Fruit fly (Drosophila melanogaster) whole organism, larva: ENCODE data around the gene CG31206.
"Not testable (repeated sequence)": the region's sequence is repeated elsewhere in the genome, so short reads cannot be mapped to it uniquely, and the experiment has no call there.

ENCODE experiments used
- noc ChIP-seq: fragments of 200-800 bp; sonication (Bioruptor generic); optimal IDR thresholded peaks from 3 replicates; lab custom pipeline; 2019; ENCODE audit warnings: missing biosample characterization, mild to moderate bottlenecking, missing genetic modification characterization, moderate library complexity

The CG31206 gene

DNA sequence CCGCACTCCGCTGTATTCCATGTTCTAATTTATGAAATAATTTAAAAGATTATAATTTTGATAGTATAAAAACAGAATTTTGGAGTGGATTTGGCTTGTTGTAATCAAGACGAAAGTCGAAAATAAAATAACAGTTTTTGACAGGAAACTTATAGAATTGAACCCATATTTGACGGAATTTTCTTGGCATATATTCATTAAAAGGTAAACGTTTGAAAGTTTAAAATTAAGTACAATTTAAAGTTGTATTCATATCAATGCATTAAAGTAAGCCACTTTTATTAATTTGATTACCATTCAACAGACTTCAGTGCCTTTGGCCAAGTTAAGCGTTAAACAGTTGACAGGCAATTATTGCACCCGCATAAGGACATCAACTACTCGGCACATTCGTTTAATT is at the start of gene CG31206:
Gene CG31206, minus strand, starts transcription at position 101 of the 400 bp plus-strand sequence.
- no peak for TF ChIP-seq noc (tag; lab: Kevin White, UChicago)

DNA sequence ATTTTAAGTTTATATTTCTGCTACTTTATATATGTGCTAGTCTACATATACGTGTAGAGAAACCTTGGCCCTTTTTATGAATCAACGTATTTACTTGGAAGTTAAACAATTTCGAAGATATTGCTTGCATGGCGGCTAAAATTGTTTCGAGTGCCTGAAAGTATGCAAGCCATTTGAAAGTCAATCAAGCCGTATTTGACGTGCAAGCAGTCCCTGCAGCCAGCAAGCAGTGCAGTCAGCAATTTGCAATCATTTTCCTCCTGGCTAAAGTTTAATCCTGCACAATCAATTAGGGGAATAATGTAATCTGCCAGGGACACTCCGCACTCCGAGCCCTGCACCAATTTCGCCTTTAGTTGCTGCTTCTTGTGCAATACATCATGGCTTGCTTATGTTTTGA is 46.9 kb upstream of the CG31206 start:
- no peak for TF ChIP-seq noc (tag; lab: Kevin White, UChicago)

DNA sequence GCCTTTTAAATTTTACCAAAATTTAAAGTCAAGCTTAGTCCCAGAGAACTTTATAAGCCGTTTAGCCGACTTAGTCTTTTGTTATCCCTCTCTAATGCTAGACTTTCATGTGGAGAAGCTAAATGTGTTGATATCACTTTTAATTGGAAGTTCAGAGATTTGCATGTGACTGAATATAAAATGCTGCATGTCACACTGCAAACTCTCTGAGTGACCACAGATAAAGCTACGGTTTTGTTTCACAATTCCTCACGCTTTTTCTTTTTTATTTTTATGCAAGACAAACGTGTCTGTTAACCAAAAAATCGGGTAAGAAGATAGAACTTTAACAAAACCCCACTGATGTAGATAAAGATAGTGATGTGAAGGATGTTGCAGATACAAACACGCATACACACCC is 16.6 kb upstream of the CG31206 start:
- TF ChIP-seq noc (tag; lab: Kevin White, UChicago) = no peak

DNA sequence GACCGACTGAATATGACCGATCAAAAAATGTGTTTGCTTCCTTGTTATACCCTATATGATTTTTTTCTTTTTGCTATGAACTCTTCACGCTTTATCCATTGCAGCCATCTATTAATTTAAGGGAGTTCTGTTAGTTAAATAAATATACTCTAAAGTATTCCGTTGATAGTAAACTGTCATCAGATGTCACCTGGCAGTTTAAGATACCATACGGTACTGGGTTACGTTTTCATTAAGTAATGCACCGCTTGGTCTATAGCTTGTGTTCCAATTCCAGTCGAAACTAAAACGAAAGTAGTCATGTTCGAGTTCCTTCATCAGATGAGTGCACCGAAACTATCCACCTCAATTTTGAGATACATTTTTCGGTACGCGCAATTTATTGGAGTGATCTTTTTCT is 13.0 kb upstream of the CG31206 start, which contains the start of gene Gr92a:
Gene Gr92a, plus strand, starts transcription at position 301 of the 400 bp plus-strand sequence.
- no peak for TF ChIP-seq noc (tag; lab: Kevin White, UChicago)

DNA sequence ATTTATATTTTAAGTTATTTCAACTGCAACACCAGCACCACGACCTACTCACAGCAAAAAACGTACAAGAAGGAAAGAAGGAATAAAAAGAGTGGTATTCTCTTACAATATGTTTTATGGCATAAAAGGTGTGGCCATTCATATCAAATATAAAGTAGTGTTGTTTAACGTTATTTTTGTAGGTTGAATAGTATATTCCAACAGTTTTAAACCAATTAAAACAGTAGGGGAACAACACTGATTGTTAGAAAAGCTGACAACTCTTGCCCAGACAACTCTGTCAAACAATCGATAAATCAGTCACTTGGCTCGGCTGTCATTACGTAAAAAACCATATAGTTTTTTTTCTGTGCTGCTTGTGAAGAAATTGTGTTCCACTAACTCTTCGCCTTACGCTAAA is 6.8 kb upstream of the CG31206 start, which contains the start of gene CG10887:
Gene CG10887, plus strand, starts transcription at position 301 of the 400 bp plus-strand sequence.
- not testable (repeated sequence) for TF ChIP-seq noc (tag; lab: Kevin White, UChicago)

DNA sequence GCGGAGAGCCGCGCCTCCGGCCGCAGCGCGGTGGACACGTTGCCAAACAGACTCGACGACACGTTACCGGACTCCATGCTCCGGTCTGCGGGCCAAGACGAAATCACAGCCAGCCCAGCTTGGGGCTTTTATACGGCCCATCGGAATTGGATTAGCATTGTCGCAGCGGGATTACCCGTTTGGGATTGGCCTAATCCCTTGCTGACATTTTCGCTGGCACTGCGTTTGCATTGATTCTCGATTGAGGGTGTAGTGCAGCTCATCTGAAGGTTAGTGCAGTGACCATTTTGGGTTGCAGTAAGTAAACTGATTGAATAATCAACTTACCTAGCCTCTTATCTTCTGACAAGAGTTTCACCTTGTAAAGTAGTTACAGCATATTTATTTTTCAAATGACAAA is 25.4 kb downstream of the CG31206 start, which contains the start of gene Rh3:
Gene Rh3, minus strand, starts transcription at position 101 of the 400 bp plus-strand sequence.
- TF ChIP-seq noc (tag; lab: Kevin White, UChicago) = no peak

DNA sequence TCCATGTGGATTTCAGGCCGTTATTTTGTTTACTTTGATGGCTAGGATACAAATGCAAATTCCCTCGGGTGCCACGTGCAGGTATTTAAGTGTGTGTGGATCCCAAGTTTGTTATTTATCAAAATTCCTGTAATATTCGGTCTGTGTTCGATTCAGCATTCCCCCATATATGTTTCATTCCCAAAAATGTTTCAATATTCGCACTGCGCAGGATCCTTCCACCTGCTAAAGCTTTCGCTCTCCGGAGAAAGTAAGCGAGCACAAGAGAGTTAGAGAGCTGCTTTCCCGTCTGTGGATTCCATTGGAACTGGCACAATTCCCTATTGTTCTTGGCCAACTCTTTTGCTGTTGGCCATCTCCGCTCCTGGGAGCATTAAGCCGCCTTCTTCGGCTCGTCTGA is 27.6 kb downstream of the CG31206 start:
- TF ChIP-seq noc (tag; lab: Kevin White, UChicago) = no peak

DNA sequence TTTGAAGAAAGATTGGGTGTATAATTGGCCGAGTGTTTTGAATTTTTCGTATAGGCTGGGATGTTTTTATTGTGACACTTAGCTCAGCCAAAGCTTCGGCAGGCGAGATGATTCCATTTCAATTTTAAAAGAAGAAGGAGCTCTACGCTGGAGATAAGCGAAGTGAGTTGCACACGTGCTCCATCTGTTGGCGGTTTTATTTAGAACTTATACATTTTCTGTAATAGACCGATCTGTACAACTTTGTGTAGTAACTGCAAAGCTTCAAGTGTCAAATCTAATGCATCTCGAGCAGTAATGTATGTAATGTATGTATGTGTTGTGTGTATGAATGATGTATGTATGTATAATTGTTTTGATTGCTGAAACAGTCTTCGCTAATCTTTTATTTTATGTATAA is 41.3 kb downstream of the CG31206 start:
- no peak for TF ChIP-seq noc (tag; lab: Kevin White, UChicago)

DNA sequence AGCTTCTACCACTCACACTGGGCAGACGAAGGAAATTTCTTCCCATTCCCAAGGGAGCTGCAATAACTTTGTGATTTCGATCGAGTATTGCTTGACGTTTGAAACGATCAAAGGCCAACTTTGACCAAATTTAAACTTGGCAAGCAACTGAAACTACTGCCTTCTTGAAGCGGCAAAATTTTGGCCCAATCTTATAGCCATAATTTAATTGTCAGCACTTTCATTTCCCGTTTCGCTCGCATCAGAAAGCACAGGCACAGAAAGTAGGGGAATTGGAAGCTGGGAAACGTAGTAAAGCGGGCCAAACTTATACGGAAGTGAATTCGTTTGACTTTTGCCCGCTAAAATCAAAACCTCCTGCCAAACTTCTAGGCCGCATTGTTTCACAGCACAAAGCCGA is 48.1 kb downstream of the CG31206 start, which contains the start of gene CG4390:
Gene CG4390, minus strand, starts transcription at position 101 of the 400 bp plus-strand sequence.
- no peak for TF ChIP-seq noc (tag; lab: Kevin White, UChicago)

DNA sequence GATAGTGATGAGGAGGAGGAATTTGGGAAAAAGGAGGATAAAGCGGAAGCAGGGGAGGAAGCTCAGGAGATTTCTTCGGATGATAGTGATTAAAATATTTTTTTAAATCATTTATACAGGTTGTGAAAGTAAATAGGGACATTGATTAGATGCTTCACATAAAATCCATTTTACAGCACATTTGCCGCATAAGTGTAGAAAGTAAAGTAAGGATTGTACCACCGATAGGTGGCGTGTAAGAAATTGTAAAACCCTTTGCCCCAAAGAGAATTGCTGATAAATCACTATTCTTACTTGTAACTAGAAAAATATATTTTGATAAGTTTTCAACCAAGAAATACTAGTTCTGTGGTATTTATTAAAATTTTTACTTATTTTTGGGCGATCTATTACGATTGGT is 48.8 kb downstream of the CG31206 start:
- no peak for TF ChIP-seq noc (tag; lab: Kevin White, UChicago)

DNA sequence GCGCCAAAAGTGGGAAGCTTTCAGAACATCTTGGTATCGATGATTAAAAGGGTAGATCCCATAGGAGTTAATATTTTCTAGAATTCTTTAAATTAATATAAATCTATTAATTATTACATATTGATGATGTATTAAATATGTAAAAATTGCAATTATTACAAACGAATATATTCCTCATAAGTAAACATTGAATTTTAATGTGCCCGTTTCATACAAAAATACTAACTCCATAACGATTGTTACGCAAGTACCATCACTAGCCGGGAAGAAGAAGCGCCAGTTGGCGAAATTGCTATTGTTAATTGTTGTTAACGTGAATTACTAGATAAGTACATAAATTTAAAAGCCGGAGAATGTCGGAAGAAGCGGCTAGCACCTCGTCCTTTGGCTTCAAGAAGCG is 50.3 kb downstream of the CG31206 start, which contains the start of gene mdlc:
Gene mdlc, plus strand, starts transcription at position 248 of the 400 bp plus-strand sequence.
- no peak for TF ChIP-seq noc (tag; lab: Kevin White, UChicago)
